Fruit fly (Drosophila melanogaster) whole organism, embryonic: ENCODE results near the gene Lipt2.

ENCODE experiments used
- B-H2 ChIP-seq: fragments of 200-800 bp; sonication (Bioruptor generic); optimal IDR thresholded peaks from 2 replicates; lab custom pipeline; 2018; ENCODE audit warnings: missing biosample characterization, mild to moderate bottlenecking, missing genetic modification characterization
- CG1024 ChIP-seq: fragments of 200-800 bp; sonication (Bioruptor generic); IDR thresholded peaks from 2 replicates; pipeline ENCODE4 v1.3.6; 2022; ENCODE audit warnings: missing biosample characterization, missing genetic modification characterization
- CG10654 ChIP-seq: fragments of 200-800 bp; sonication (Bioruptor generic); optimal IDR thresholded peaks from 2 replicates; lab custom pipeline; 2016; ENCODE audit warnings: missing biosample characterization, missing genetic modification characterization
- CG12942 ChIP-seq: fragments of 200-800 bp; sonication (Bioruptor generic); optimal IDR thresholded peaks from 3 replicates; lab custom pipeline; 2016; ENCODE audit warnings: missing biosample characterization, missing genetic modification characterization
- CG14050 ChIP-seq: fragments of 200-800 bp; sonication (Bioruptor generic); IDR thresholded peaks from 3 replicates; pipeline ENCODE4 v1.3.6; 2022; ENCODE audit warnings: missing biosample characterization, missing genetic modification characterization
- CG14965 ChIP-seq: fragments of 200-800 bp; sonication (Bioruptor generic); optimal IDR thresholded peaks from 2 replicates; lab custom pipeline; 2016; ENCODE audit warnings: missing biosample characterization, missing genetic modification characterization, borderline replicate concordance
- CG15269 ChIP-seq: fragments of 200-800 bp; sonication (Bioruptor generic); optimal IDR thresholded peaks from 2 replicates; lab custom pipeline; 2018; ENCODE audit warnings: missing biosample characterization, mild to moderate bottlenecking, missing genetic modification characterization, moderate library complexity
- CG1529 ChIP-seq: fragments of 200-800 bp; sonication (Bioruptor generic); optimal IDR thresholded peaks from 3 replicates; lab custom pipeline; 2018; ENCODE audit warnings: missing biosample characterization, missing genetic modification characterization
- CG1647 ChIP-seq: fragments of 200-800 bp; sonication (Bioruptor generic); optimal IDR thresholded peaks from 3 replicates; lab custom pipeline; 2016; ENCODE audit warnings: missing biosample characterization, missing genetic modification characterization
- CG16813 ChIP-seq: fragments of 200-800 bp; sonication (Bioruptor generic); IDR thresholded peaks from 3 replicates; pipeline ENCODE4 v1.3.6; 2022; ENCODE audit warnings: missing biosample characterization, missing genetic modification characterization; ENCODE audit not compliant: partially characterized antibody
- CG17186 ChIP-seq: fragments of 200-800 bp; sonication (Bioruptor generic); optimal IDR thresholded peaks from 3 replicates; lab custom pipeline; 2017; ENCODE audit warnings: missing biosample characterization, missing genetic modification reagents, missing genetic modification characterization
- CG17385 ChIP-seq: fragments of 200-800 bp; sonication (Bioruptor generic); optimal IDR thresholded peaks from 3 replicates; lab custom pipeline; 2018; ENCODE audit warnings: missing biosample characterization, mild to moderate bottlenecking, missing genetic modification characterization
- CG17829 ChIP-seq: fragments of 200-800 bp; optimal IDR thresholded peaks from 2 replicates; lab custom pipeline; 2019; ENCODE audit warnings: missing biosample characterization, mild to moderate bottlenecking, missing genetic modification characterization, moderate library complexity
- CG30020 ChIP-seq: fragments of 200-800 bp; optimal IDR thresholded peaks from 2 replicates; lab custom pipeline; 2019; ENCODE audit warnings: missing biosample characterization, mild to moderate bottlenecking, missing genetic modification characterization, moderate library complexity
- CG30431 ChIP-seq: fragments of 200-800 bp; sonication (Bioruptor generic); optimal IDR thresholded peaks from 2 replicates; lab custom pipeline; 2017; ENCODE audit warnings: missing biosample characterization, missing genetic modification characterization
- CG32767 ChIP-seq: fragments of 200-800 bp; sonication (Bioruptor generic); IDR thresholded peaks from 2 replicates; pipeline ENCODE4 v1.3.6; 2022; ENCODE audit warnings: missing biosample characterization, missing genetic modification characterization
- CG7928 ChIP-seq: fragments of 200-800 bp; sonication (Bioruptor generic); optimal IDR thresholded peaks from 2 replicates; lab custom pipeline; 2017; ENCODE audit warnings: missing biosample characterization, mild to moderate bottlenecking, missing genetic modification characterization
- CG7963 ChIP-seq: fragments of 200-800 bp; sonication (Bioruptor generic); IDR thresholded peaks from 3 replicates; pipeline ENCODE4 v1.3.6; 2022; ENCODE audit warnings: missing biosample characterization, missing genetic modification characterization; ENCODE audit not compliant: partially characterized antibody
- CG8478 ChIP-seq: fragments of >200 bp; optimal IDR thresholded peaks from 2 replicates; lab custom pipeline; 2018
- CG9817 ChIP-seq: fragments of 200-800 bp; sonication (Bioruptor generic); optimal IDR thresholded peaks from 2 replicates; lab custom pipeline; 2018; ENCODE audit warnings: missing biosample characterization, mild to moderate bottlenecking, missing genetic modification characterization, moderate library complexity
- CG9876 ChIP-seq: fragments of 200-800 bp; sonication (Bioruptor generic); optimal IDR thresholded peaks from 2 replicates; lab custom pipeline; 2016; ENCODE audit warnings: missing biosample characterization, missing genetic modification characterization
- D19B ChIP-seq: fragments of 200-800 bp; sonication (Bioruptor generic); optimal IDR thresholded peaks from 2 replicates; lab custom pipeline; 2017; ENCODE audit warnings: missing biosample characterization, mild to moderate bottlenecking, missing genetic modification characterization
- Dll ChIP-seq: fragments of 200-800 bp; sonication (Bioruptor generic); IDR thresholded peaks from 4 replicates; pipeline ENCODE4 v1.3.6; 2022; ENCODE audit warnings: missing biosample characterization, missing genetic modification characterization; ENCODE audit not compliant: partially characterized antibody
- Doc2 ChIP-seq: fragments of 200-800 bp; sonication (Bioruptor generic); IDR thresholded peaks from 2 replicates; pipeline ENCODE4 v1.3.6; 2022; ENCODE audit warnings: missing biosample characterization, missing genetic modification characterization
- E2f1 ChIP-seq: fragments of 200-800 bp; sonication (Bioruptor generic); IDR thresholded peaks from 2 replicates; pipeline ENCODE4 v1.3.6; 2022; ENCODE audit warnings: missing biosample characterization, missing genetic modification characterization
- Ets65A ChIP-seq: fragments of 200-800 bp; sonication (Bioruptor generic); peaks from one replicate; lab custom pipeline; 2016; ENCODE audit warnings: missing biosample characterization, missing genetic modification characterization
- NC2β ChIP-seq: fragments of 200-800 bp; sonication (Bioruptor generic); optimal IDR thresholded peaks from 2 replicates; lab custom pipeline; 2016; ENCODE audit warnings: missing biosample characterization, missing genetic modification characterization
- NK7.1 ChIP-seq: fragments of 200-800 bp; sonication (Bioruptor generic); optimal IDR thresholded peaks from 3 replicates; lab custom pipeline; 2016; ENCODE audit warnings: missing biosample characterization, missing genetic modification characterization
- NfI ChIP-seq: fragments of 200-800 bp; sonication (Bioruptor generic); optimal IDR thresholded peaks from 3 replicates; lab custom pipeline; 2018; ENCODE audit warnings: missing biosample characterization, mild to moderate bottlenecking, missing genetic modification characterization, moderate library complexity
- Opbp ChIP-seq: fragments of 200-800 bp; sonication (Bioruptor generic); IDR thresholded peaks from 3 replicates; pipeline ENCODE4 v1.3.6; 2022; ENCODE audit warnings: missing biosample characterization, missing genetic modification characterization; ENCODE audit not compliant: partially characterized antibody
- Ravus ChIP-seq: fragments of 200-800 bp; sonication (Bioruptor generic); IDR thresholded peaks from 2 replicates; pipeline ENCODE4 v1.3.6; 2022; ENCODE audit warnings: missing biosample characterization, missing genetic modification characterization
- Side ChIP-seq: fragments of 200-800 bp; sonication (Bioruptor generic); optimal IDR thresholded peaks from 2 replicates; lab custom pipeline; 2016; ENCODE audit warnings: missing biosample characterization, missing genetic modification characterization
- Six4 ChIP-seq: fragments of 200-800 bp; sonication (Bioruptor generic); optimal IDR thresholded peaks from 2 replicates; lab custom pipeline; 2016; ENCODE audit warnings: missing biosample characterization, missing genetic modification characterization
- al ChIP-seq: fragments of 200-800 bp; sonication (Bioruptor generic); IDR thresholded peaks from 2 replicates; pipeline ENCODE4 v1.3.6; 2022; ENCODE audit warnings: missing biosample characterization, missing genetic modification characterization
- dan ChIP-seq: fragments of 200-800 bp; sonication (Bioruptor generic); IDR thresholded peaks from 2 replicates; pipeline ENCODE4 v1.3.6; 2022; ENCODE audit warnings: missing biosample characterization, missing genetic modification characterization
- danr ChIP-seq: fragments of 200-800 bp; sonication (Bioruptor generic); IDR thresholded peaks from 2 replicates; pipeline ENCODE4 v1.3.6; 2022; ENCODE audit warnings: missing biosample characterization, missing genetic modification characterization
- kay ChIP-seq: fragments of 200-800 bp; sonication (Bioruptor generic); optimal IDR thresholded peaks from 2 replicates; lab custom pipeline; 2016; ENCODE audit warnings: missing biosample characterization, missing genetic modification characterization
- ken ChIP-seq: fragments of 200-800 bp; sonication (Bioruptor generic); IDR thresholded peaks from 3 replicates; pipeline ENCODE4 v1.3.6; 2022; ENCODE audit warnings: missing biosample characterization, missing genetic modification characterization
- knrl ChIP-seq: fragments of 200-800 bp; sonication (Bioruptor generic); IDR thresholded peaks from 3 replicates; pipeline ENCODE4 v1.3.6; 2022; ENCODE audit warnings: missing biosample characterization, missing genetic modification characterization; ENCODE audit not compliant: partially characterized antibody
- lmd ChIP-seq: fragments of 200-800 bp; sonication (Bioruptor generic); IDR thresholded peaks from 2 replicates; pipeline ENCODE4 v1.3.6; 2022; ENCODE audit warnings: missing biosample characterization, missing genetic modification characterization
- lola ChIP-seq, 3 experiments: fragments of >200 bp in 2 of 3; fragments of 200-800 bp in 1 of 3; sonication (Bioruptor generic) in 1 of 3; optimal IDR thresholded peaks; 2 replicates each; lab custom pipeline; 2017 to 2019; ENCODE audit warnings: missing biosample characterization in 3 of 3, missing genetic modification characterization in 3 of 3, mild to moderate bottlenecking in 1 of 3, moderate library complexity in 1 of 3
- mirr ChIP-seq: fragments of 200-800 bp; sonication (Bioruptor generic); optimal IDR thresholded peaks from 3 replicates; lab custom pipeline; 2018; ENCODE audit warnings: missing biosample characterization, mild to moderate bottlenecking, missing genetic modification characterization
- nmo ChIP-seq: fragments of 200-800 bp; sonication (Bioruptor generic); optimal IDR thresholded peaks from 2 replicates; lab custom pipeline; 2018; ENCODE audit warnings: missing biosample characterization, mild to moderate bottlenecking, missing genetic modification characterization, moderate library complexity
- org-1 ChIP-seq: fragments of 200-800 bp; sonication (Bioruptor generic); optimal IDR thresholded peaks from 2 replicates; lab custom pipeline; 2017; ENCODE audit warnings: missing biosample characterization, missing genetic modification characterization
- pan ChIP-seq, 4 experiments: fragments of >200 bp in 3 of 4; fragments of 200-800 bp in 1 of 4; sonication (Bioruptor generic) in 1 of 4; optimal IDR thresholded peaks in 3 of 4; IDR thresholded peaks in 1 of 4; 2 replicates each; pipeline versions ENCODE4 v1.3.6 to Lab custom; 2017 to 2022; ENCODE audit warnings: missing biosample characterization in 2 of 4, missing genetic modification characterization in 2 of 4, mixed read lengths in 1 of 4
- pb ChIP-seq: fragments of 200-800 bp; sonication (Bioruptor generic); optimal IDR thresholded peaks from 3 replicates; lab custom pipeline; 2016; ENCODE audit warnings: missing biosample characterization, missing genetic modification characterization
- peb ChIP-seq: fragments of 200-800 bp; sonication (Bioruptor generic); IDR thresholded peaks from 2 replicates; pipeline ENCODE4 v1.3.6; 2022; ENCODE audit warnings: missing biosample characterization, missing genetic modification characterization
- ranshi ChIP-seq: fragments of 200-800 bp; sonication (Bioruptor generic); IDR thresholded peaks from 2 replicates; pipeline ENCODE4 v1.3.6; 2022; ENCODE audit warnings: missing biosample characterization, missing genetic modification characterization
- tup ChIP-seq: fragments of 200-800 bp; sonication (Bioruptor generic); optimal IDR thresholded peaks from 2 replicates; lab custom pipeline; 2016; ENCODE audit warnings: missing biosample characterization, mild to moderate bottlenecking, missing genetic modification characterization, moderate library complexity

Lipt2 gene

dm6 chr3R:4433441-4434077, 3.6 kb downstream of the Lipt2 start, which contains the start of the genes eIF3a and CG1074 (continued):
- TF ChIP-seq ken (GFP tag; lab: Robert Waterston, UW) (peak; percentile 45; the same call in 1 of the 3 replicates), al (GFP tag; lab: Robert Waterston, UW) (peak; percentile 21; the same call in 1 of the 2 replicates), CG1024 (GFP tag; lab: Robert Waterston, UW) (peak; percentile 68; the same call in 1 of the 2 replicates), Ravus (GFP tag; lab: Robert Waterston, UW) (no peak), Opbp (GFP tag; lab: Robert Waterston, UW) (peak; percentile 99), CG8478 (lab: Kevin White, UChicago) (no peak), knrl (peak; percentile 97), Doc2 (GFP tag; lab: Robert Waterston, UW) (no peak), pan (optimal IDR thresholded peaks at IDR 0.05; lab: Kevin White, UChicago) (no peak), pan (GFP tag; optimal IDR thresholded peaks at IDR 0.05 in 1 of 2, IDR thresholded peaks at IDR 0.05 in 1 of 2) (peak in 1 of 2 experiments; percentile 69), CG16813 (GFP tag; lab: Robert Waterston, UW) (peak; percentile 97), Dll (GFP tag; lab: Robert Waterston, UW) (peak; percentile 91), CG15269 (tag; lab: Kevin White, UChicago) (no peak), CG7963 (GFP tag; lab: Robert Waterston, UW) (peak; percentile 98), CG1529 (GFP tag; lab: Kevin White, UChicago) (no peak), peb (GFP tag; lab: Robert Waterston, UW) (no peak), CG30431 (GFP tag; lab: Kevin White, UChicago) (no peak), kay (GFP tag; lab: Kevin White, UChicago) (no peak), CG10654 (peak; percentile 40), mirr (peak; percentile 85), CG17186 (GFP tag; lab: Kevin White, UChicago) (peak; percentile 90), E2f1 (peak; percentile 49; the same call in 1 of the 2 replicates), CG9817 (tag; lab: Kevin White, UChicago) (peak; percentile 51), Side (GFP tag; lab: Kevin White, UChicago) (peak; percentile 73), CG7928 (peak; percentile 84), CG17829 (tag; lab: Kevin White, UChicago) (peak; percentile 77), CG1647 (GFP tag; lab: Kevin White, UChicago) (peak; percentile 47), NC2β (peak; percentile 70), B-H2 (peak; percentile 89), CG9876 (GFP tag; lab: Kevin White, UChicago) (peak; percentile 36), lmd (GFP tag; lab: Robert Waterston, UW) (peak; percentile 50; the same call in 1 of the 2 replicates), lola (GFP tag; optimal IDR thresholded peaks at IDR 0.05; lab: Kevin White, UChicago) (peak in 1 of 3 experiments; percentile 2), Ets65A (GFP tag; lab: Kevin White, UChicago) (peak; percentile 95), tup (GFP tag; lab: Kevin White, UChicago) (peak; percentile 10), danr (no peak), org-1 (GFP tag; lab: Kevin White, UChicago) (no peak), CG32767 (GFP tag; lab: Robert Waterston, UW) (peak; percentile 62; the same call in 1 of the 2 replicates), D19B (no peak), CG14965 (GFP tag; lab: Kevin White, UChicago) (no peak), NK7.1 (GFP tag; lab: Kevin White, UChicago) (peak; percentile 36), CG14050 (GFP tag; lab: Robert Waterston, UW) (0 out of 3 replicates have a peak, but pooled peaks have one; percentile 34), nmo (peak; percentile 77), pb (GFP tag; lab: Kevin White, UChicago) (peak; percentile 56), CG30020 (tag; lab: Kevin White, UChicago) (peak; percentile 80), CG17385 (GFP tag; lab: Kevin White, UChicago) (peak; percentile 73), ranshi (peak; percentile 64), NfI (peak; percentile 77), dan (no peak), CG12942 (GFP tag; lab: Kevin White, UChicago) (peak; percentile 22), Six4 (no peak)
